Worm (Caenorhabditis elegans): ENCODE results near the gene srh-182.

Gene srh-182

ce11 chrV:18473415-18473814 lies at the start of gene srh-182:
srh-182 (minus strand) TSS chrV:18473515.
- TF ChIP-seq flt-1 (GFP tag; IDR thresholded peaks at IDR 0.05) (no peak), klf-2 (GFP tag; conservative IDR thresholded peaks at IDR 0.05) (no peak), tab-1 (GFP tag; IDR thresholded peaks at IDR 0.05) (no peak), ztf-29 (GFP tag; IDR thresholded peaks at IDR 0.05) (no peak), med-1 (GFP tag; optimal IDR thresholded peaks at IDR 0.05; ENCODE audit: insufficient read depth) (no peak), cog-1 (tag; optimal IDR thresholded peaks at IDR 0.05) (no peak), ref-1 (GFP tag; conservative IDR thresholded peaks at IDR 0.05) (no peak), T22C8.4 (GFP tag; IDR thresholded peaks at IDR 0.05) (no peak), ztf-23 (GFP tag; IDR thresholded peaks at IDR 0.05) (no peak)

ce11 chrV:18516496-18516895 lies 43.2 kb upstream of the srh-182 start, which contains the start of gene hmit-1.1:
hmit-1.1 (plus strand) TSS chrV:18516789.
- TF ChIP-seq T22C8.4 (GFP tag; IDR thresholded peaks at IDR 0.05) (no peak), ztf-29 (GFP tag; IDR thresholded peaks at IDR 0.05) (no peak), flt-1 (GFP tag; IDR thresholded peaks at IDR 0.05) (no peak), med-1 (GFP tag; optimal IDR thresholded peaks at IDR 0.05; ENCODE audit: insufficient read depth) (no peak), tab-1 (GFP tag; IDR thresholded peaks at IDR 0.05) (no peak), cog-1 (tag; optimal IDR thresholded peaks at IDR 0.05) (no peak), klf-2 (GFP tag; conservative IDR thresholded peaks at IDR 0.05) (no peak), ref-1 (GFP tag; conservative IDR thresholded peaks at IDR 0.05) (no peak), ztf-23 (GFP tag; IDR thresholded peaks at IDR 0.05) (no peak)

- TF ChIP-seq ztf-29 (GFP tag; IDR thresholded peaks at IDR 0.05) = no peak
- no peak for TF ChIP-seq tab-1 (GFP tag; IDR thresholded peaks at IDR 0.05)
- no peak for TF ChIP-seq klf-2 (GFP tag; conservative IDR thresholded peaks at IDR 0.05)
- TF ChIP-seq ztf-23 (GFP tag; IDR thresholded peaks at IDR 0.05) = no peak
- TF ChIP-seq ref-1 (GFP tag; conservative IDR thresholded peaks at IDR 0.05) = no peak
- no peak for TF ChIP-seq cog-1 (tag; optimal IDR thresholded peaks at IDR 0.05)
- TF ChIP-seq flt-1 (GFP tag; IDR thresholded peaks at IDR 0.05) = no peak
- TF ChIP-seq T22C8.4 (GFP tag; IDR thresholded peaks at IDR 0.05) = no peak
- no peak for TF ChIP-seq med-1 (GFP tag; optimal IDR thresholded peaks at IDR 0.05; ENCODE audit: insufficient read depth)
Measured at ce11 chrV:18511847-18512246, 38.5 kb upstream of the srh-182 start.

ce11 chrV:18508564-18508963 lies 35.2 kb upstream of the srh-182 start, which contains the start of gene Y51A2D.1:
Y51A2D.1 (plus strand) TSS chrV:18508864.
- TF ChIP-seq klf-2 (GFP tag; conservative IDR thresholded peaks at IDR 0.05) = no peak
- TF ChIP-seq T22C8.4 (GFP tag; IDR thresholded peaks at IDR 0.05) = no peak
- no peak for TF ChIP-seq ztf-29 (GFP tag; IDR thresholded peaks at IDR 0.05)
- no peak for TF ChIP-seq cog-1 (tag; optimal IDR thresholded peaks at IDR 0.05)

ce11 chrV:18506772-18507171 lies 33.5 kb upstream of the srh-182 start:
- TF ChIP-seq ref-1 (GFP tag; conservative IDR thresholded peaks at IDR 0.05) = no peak
- no peak for TF ChIP-seq T22C8.4 (GFP tag; IDR thresholded peaks at IDR 0.05)
- TF ChIP-seq ztf-29 (GFP tag; IDR thresholded peaks at IDR 0.05) = no peak
- TF ChIP-seq klf-2 (GFP tag; conservative IDR thresholded peaks at IDR 0.05) = no peak
- TF ChIP-seq flt-1 (GFP tag; IDR thresholded peaks at IDR 0.05) = no peak
- TF ChIP-seq tab-1 (GFP tag; IDR thresholded peaks at IDR 0.05) = no peak
- TF ChIP-seq ztf-23 (GFP tag; IDR thresholded peaks at IDR 0.05) = no peak
- no peak for TF ChIP-seq cog-1 (tag; optimal IDR thresholded peaks at IDR 0.05)
- no peak for TF ChIP-seq med-1 (GFP tag; optimal IDR thresholded peaks at IDR 0.05; ENCODE audit: insufficient read depth)

- TF ChIP-seq ref-1 (GFP tag; conservative IDR thresholded peaks at IDR 0.05) = no peak
- 0 out of 2 replicates have a peak, but pooled peaks have one; percentile 30 for TF ChIP-seq T22C8.4 (GFP tag; IDR thresholded peaks at IDR 0.05)
Measured at ce11 chrV:18504610-18505009, 31.3 kb upstream of the srh-182 start.

- no peak for TF ChIP-seq ref-1 (GFP tag; conservative IDR thresholded peaks at IDR 0.05)
- TF ChIP-seq T22C8.4 (GFP tag; IDR thresholded peaks at IDR 0.05) = no peak
- TF ChIP-seq ztf-23 (GFP tag; IDR thresholded peaks at IDR 0.05) = no peak
- TF ChIP-seq med-1 (GFP tag; optimal IDR thresholded peaks at IDR 0.05; ENCODE audit: insufficient read depth) = no peak
- no peak for TF ChIP-seq flt-1 (GFP tag; IDR thresholded peaks at IDR 0.05)
- TF ChIP-seq klf-2 (GFP tag; conservative IDR thresholded peaks at IDR 0.05) = no peak
- no peak for TF ChIP-seq ztf-29 (GFP tag; IDR thresholded peaks at IDR 0.05)
- no peak for TF ChIP-seq cog-1 (tag; optimal IDR thresholded peaks at IDR 0.05)
- TF ChIP-seq tab-1 (GFP tag; IDR thresholded peaks at IDR 0.05) = no peak
Measured at ce11 chrV:18491961-18492360, 18.6 kb upstream of the srh-182 start, which contains the start of gene slo-1. slo-1 (plus strand) TSS chrV:18492261.

- TF ChIP-seq tab-1 (GFP tag; IDR thresholded peaks at IDR 0.05) (0 out of 2 replicates have a peak, but pooled peaks have one; percentile 4), flt-1 (GFP tag; IDR thresholded peaks at IDR 0.05) (no peak), ref-1 (GFP tag; conservative IDR thresholded peaks at IDR 0.05) (no peak), ztf-23 (GFP tag; IDR thresholded peaks at IDR 0.05) (0 out of 2 replicates have a peak, but pooled peaks have one; percentile 60), ztf-29 (GFP tag; IDR thresholded peaks at IDR 0.05) (no peak), klf-2 (GFP tag; conservative IDR thresholded peaks at IDR 0.05) (no peak), cog-1 (tag; optimal IDR thresholded peaks at IDR 0.05) (peak; percentile 8), T22C8.4 (GFP tag; IDR thresholded peaks at IDR 0.05) (peak; percentile 66)
Measured at ce11 chrV:18490284-18490832, 17.0 kb upstream of the srh-182 start.

ce11 chrV:18487158-18487557 lies 13.8 kb upstream of the srh-182 start, which contains the start of gene Y51A2D.18:
Y51A2D.18 (minus strand) TSS chrV:18487258.
- TF ChIP-seq med-1 (GFP tag; optimal IDR thresholded peaks at IDR 0.05; ENCODE audit: insufficient read depth) = no peak
- no peak for TF ChIP-seq T22C8.4 (GFP tag; IDR thresholded peaks at IDR 0.05)
- no peak for TF ChIP-seq ztf-29 (GFP tag; IDR thresholded peaks at IDR 0.05)
- TF ChIP-seq tab-1 (GFP tag; IDR thresholded peaks at IDR 0.05) = no peak
- TF ChIP-seq flt-1 (GFP tag; IDR thresholded peaks at IDR 0.05) = no peak
- no peak for TF ChIP-seq cog-1 (tag; optimal IDR thresholded peaks at IDR 0.05)
- no peak for TF ChIP-seq klf-2 (GFP tag; conservative IDR thresholded peaks at IDR 0.05)
- TF ChIP-seq ztf-23 (GFP tag; IDR thresholded peaks at IDR 0.05) = no peak
- no peak for TF ChIP-seq ref-1 (GFP tag; conservative IDR thresholded peaks at IDR 0.05)

- TF ChIP-seq klf-2 (GFP tag; conservative IDR thresholded peaks at IDR 0.05) = no peak
- TF ChIP-seq ztf-23 (GFP tag; IDR thresholded peaks at IDR 0.05) = no peak
- TF ChIP-seq cog-1 (tag; optimal IDR thresholded peaks at IDR 0.05) = no peak
- TF ChIP-seq T22C8.4 (GFP tag; IDR thresholded peaks at IDR 0.05) = no peak
- no peak for TF ChIP-seq med-1 (GFP tag; optimal IDR thresholded peaks at IDR 0.05; ENCODE audit: insufficient read depth)
- no peak for TF ChIP-seq ztf-29 (GFP tag; IDR thresholded peaks at IDR 0.05)
- TF ChIP-seq ref-1 (GFP tag; conservative IDR thresholded peaks at IDR 0.05) = no peak
- no peak for TF ChIP-seq tab-1 (GFP tag; IDR thresholded peaks at IDR 0.05)
- TF ChIP-seq flt-1 (GFP tag; IDR thresholded peaks at IDR 0.05) = no peak
Measured at ce11 chrV:18480231-18480630, 6.9 kb upstream of the srh-182 start, which contains the start of gene srh-178. srh-178 (minus strand) TSS chrV:18480331.
